Worm (Caenorhabditis elegans): ENCODE results near the gene C54F6.17.

DNA sequence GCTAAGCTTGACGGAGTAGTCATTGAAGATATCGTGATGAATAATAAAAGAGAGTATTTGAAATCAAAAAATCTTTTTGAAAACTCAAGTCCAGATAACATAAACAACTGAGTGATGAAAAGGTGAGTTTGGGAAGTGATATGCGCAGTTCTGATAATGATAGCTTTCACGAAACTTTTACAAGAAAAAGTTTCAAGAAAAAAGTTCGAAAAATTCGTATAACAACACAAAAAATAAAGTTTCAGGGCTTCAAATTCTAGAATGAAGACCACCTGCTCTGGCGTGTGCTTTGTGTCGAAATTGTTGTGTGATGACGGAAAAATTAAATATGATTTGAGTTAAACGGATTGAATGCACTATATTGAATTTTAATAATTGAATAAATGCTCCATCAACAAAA is 7.2 kb upstream of the C54F6.17 start, which contains the start of gene srb-19:
- TF ChIP-seq snpc-4 (GFP tag; optimal IDR thresholded peaks at IDR 0.05): no peak
- no peak for TF ChIP-seq snpc-4 (tag; optimal IDR thresholded peaks at IDR 0.05)
- no peak for TF ChIP-seq hrde-1 (tag; optimal IDR thresholded peaks at IDR 0.05; ENCODE audit: borderline replicate concordance)
- no peak for TF ChIP-seq let-607 (tag; optimal IDR thresholded peaks at IDR 0.05)
- no peak for TF ChIP-seq nfya-1 (tag; optimal IDR thresholded peaks at IDR 0.05; ENCODE audit: borderline replicate concordance, insufficient read depth)
- TF ChIP-seq efl-1 (GFP tag; optimal IDR thresholded peaks at IDR 0.05): no peak
- TF ChIP-seq egl-44 (GFP tag; IDR thresholded peaks at IDR 0.05): no peak
- no peak for TF ChIP-seq snpc-1.3 (tag; optimal IDR thresholded peaks at IDR 0.05; ENCODE audit: insufficient read depth)
- TF ChIP-seq ceh-100 (GFP tag; IDR thresholded peaks at IDR 0.05): no peak
- no peak for TF ChIP-seq T26A5.8 (tag; optimal IDR thresholded peaks at IDR 0.05)
- TF ChIP-seq mxl-1 (tag; optimal IDR thresholded peaks at IDR 0.05): no peak
- no peak for TF ChIP-seq rec-8 (tag; optimal IDR thresholded peaks at IDR 0.05)
